Worm (Caenorhabditis elegans) whole organism, L4 larva: ENCODE results near the gene cpn-2.

ENCODE experiments used
- ceh-28 ChIP-seq: fragments of 150-350 bp; optimal IDR thresholded peaks from 2 replicates; lab custom pipeline; 2014; ENCODE audit warnings: missing biosample characterization, missing genetic modification reagents, missing genetic modification characterization
- hmg-1.1 ChIP-seq: fragments of 200-800 bp; sonication (Bioruptor generic); IDR thresholded peaks from 2 replicates; pipeline ENCODE4 v1.3.6; 2022; ENCODE audit warnings: missing genetic modification reagents, missing genetic modification characterization, missing compliant biosample characterization
- nhr-77 ChIP-seq: fragments of 150-350 bp; optimal IDR thresholded peaks from 2 replicates; lab custom pipeline; 2014; ENCODE audit warnings: missing biosample characterization, missing genetic modification characterization
- snpc-4 ChIP-seq: fragments of 150-350 bp; optimal IDR thresholded peaks from 2 replicates; lab custom pipeline; 2014; ENCODE audit warnings: missing biosample characterization, missing genetic modification characterization

DNA sequence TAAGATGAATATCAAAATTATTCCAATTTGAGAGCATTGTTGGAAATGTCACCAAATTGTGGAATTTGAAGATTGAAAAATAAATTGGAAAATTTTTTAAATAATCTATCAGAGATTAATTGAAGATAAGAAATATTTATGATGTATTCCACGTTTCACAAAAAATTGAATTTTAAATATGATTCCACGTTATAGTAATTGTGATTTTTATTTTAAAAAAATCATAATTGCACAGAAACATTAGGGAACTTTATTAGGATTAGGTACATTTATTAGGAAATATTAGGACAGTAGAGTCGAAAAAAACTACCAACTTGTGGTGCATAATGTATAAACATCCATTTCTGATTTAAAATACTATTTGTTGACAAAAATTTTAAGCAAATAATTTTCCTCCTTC is 43.0 kb upstream of the cpn-2 start, which contains the start of gene B0432.11:
- no peak for TF ChIP-seq ceh-28 (tag; lab: Kevin White, UChicago)
- TF ChIP-seq nhr-77 (tag; lab: Kevin White, UChicago) = no peak
- TF ChIP-seq snpc-4 (tag; lab: Kevin White, UChicago) = no peak
- no peak for TF ChIP-seq hmg-1.1
